Fruit fly (Drosophila melanogaster): ENCODE results near the gene CG4053.

Gene CG4053

dm6 chr3R:17118917-17119378 is 13.1 kb downstream of the CG4053 start (continued):
- TF ChIP-seq chn (GFP tag; optimal IDR thresholded peaks at IDR 0.05) (no peak), YL-1 (GFP tag; optimal IDR thresholded peaks at IDR 0.05) (no peak), CG14441 (GFP tag; IDR thresholded peaks at IDR 0.05) (peak; percentile 23; the same call in 1 of the 2 replicates)

dm6 chr3R:17117607-17118327 is 14.2 kb downstream of the CG4053 start:
- peak; percentile 42 for TF ChIP-seq gsb-n (tag; optimal IDR thresholded peaks at IDR 0.05)
- no peak for TF ChIP-seq ham (GFP tag; IDR thresholded peaks at IDR 0.05)
- TF ChIP-seq grau (tag; optimal IDR thresholded peaks at IDR 0.05): peak; percentile 29
- TF ChIP-seq fd102C (GFP tag; optimal IDR thresholded peaks at IDR 0.05): no peak
- TF ChIP-seq CG31224 (GFP tag; IDR thresholded peaks at IDR 0.05): no peak
- peak; percentile 25 for TF ChIP-seq nom (GFP tag; optimal IDR thresholded peaks at IDR 0.05)
- TF ChIP-seq Sox100B (GFP tag; optimal IDR thresholded peaks at IDR 0.05): peak; percentile 12
- no peak for TF ChIP-seq CG6175 (GFP tag; IDR thresholded peaks at IDR 0.05)
- TF ChIP-seq CG13123 (GFP tag; optimal IDR thresholded peaks at IDR 0.05): no peak
- TF ChIP-seq CG15696 (tag; optimal IDR thresholded peaks at IDR 0.05): no peak
- TF ChIP-seq CG8359 (GFP tag; optimal IDR thresholded peaks at IDR 0.05; ENCODE audit: borderline replicate concordance): peak; percentile 11
- TF ChIP-seq CG6654 (GFP tag; optimal IDR thresholded peaks at IDR 0.05): no peak
- no peak for TF ChIP-seq Xbp1 (GFP tag; optimal IDR thresholded peaks at IDR 0.05)
- no peak for TF ChIP-seq Bdp1 (GFP tag; optimal IDR thresholded peaks at IDR 0.05)
- no peak for TF ChIP-seq cato (GFP tag; optimal IDR thresholded peaks at IDR 0.05; ENCODE audit: borderline replicate concordance)
- no peak for TF ChIP-seq CG14667 (GFP tag; IDR thresholded peaks at IDR 0.05)
- TF ChIP-seq abd-A (tag; optimal IDR thresholded peaks at IDR 0.05): no peak
- TF ChIP-seq Fer1 (GFP tag; optimal IDR thresholded peaks at IDR 0.05): no peak
- 0 out of 3 replicates have a peak, but pooled peaks have one; percentile 61 for TF ChIP-seq CG6791 (GFP tag; IDR thresholded peaks at IDR 0.05; ENCODE audit: partially characterized antibody)
- TF ChIP-seq Bteb2 (GFP tag; optimal IDR thresholded peaks at IDR 0.05): no peak
- no peak for TF ChIP-seq CG13894 (tag; optimal IDR thresholded peaks at IDR 0.05)
- no peak for TF ChIP-seq Gsc (GFP tag; IDR thresholded peaks at IDR 0.05)
- TF ChIP-seq croc (GFP tag; conservative IDR thresholded peaks at IDR 0.05): no peak
- no peak for TF ChIP-seq D19B (GFP tag; optimal IDR thresholded peaks at IDR 0.05)
- TF ChIP-seq CG10959 (GFP tag; IDR thresholded peaks at IDR 0.05): no peak
- TF ChIP-seq CG32772 (GFP tag; IDR thresholded peaks at IDR 0.05): no peak
- TF ChIP-seq Asciz (GFP tag; optimal IDR thresholded peaks at IDR 0.05): no peak
- no peak for TF ChIP-seq ac (GFP tag; optimal IDR thresholded peaks at IDR 0.05)
- no peak for TF ChIP-seq CG8281 (tag; optimal IDR thresholded peaks at IDR 0.05)
- no peak for TF ChIP-seq CG8765 (GFP tag; IDR thresholded peaks at IDR 0.05)
- TF ChIP-seq run (tag; optimal IDR thresholded peaks at IDR 0.05): no peak
- no peak for TF ChIP-seq Tbp (GFP tag; optimal IDR thresholded peaks at IDR 0.05)
- TF ChIP-seq Mrtf (GFP tag; IDR thresholded peaks at IDR 0.05): no peak
- TF ChIP-seq z (GFP tag; IDR thresholded peaks at IDR 0.05): no peak
- TF ChIP-seq sr (GFP tag; IDR thresholded peaks at IDR 0.05): no peak
- TF ChIP-seq HLHmδ (GFP tag; optimal IDR thresholded peaks at IDR 0.05): no peak
- TF ChIP-seq disco-r (GFP tag; optimal IDR thresholded peaks at IDR 0.05): no peak
- TF ChIP-seq Nf-YC (tag; optimal IDR thresholded peaks at IDR 0.05): no peak
- peak; percentile 27 for TF ChIP-seq CG2202 (tag; optimal IDR thresholded peaks at IDR 0.05)
- TF ChIP-seq CG16813 (GFP tag; IDR thresholded peaks at IDR 0.05; ENCODE audit: partially characterized antibody): no peak
- TF ChIP-seq HLH4C (GFP tag; IDR thresholded peaks at IDR 0.05; ENCODE audit: partially characterized antibody): no peak
- no peak for TF ChIP-seq CG5180 (GFP tag; optimal IDR thresholded peaks at IDR 0.05)
- peak; percentile 75 for TF ChIP-seq CG18262 (tag; optimal IDR thresholded peaks at IDR 0.05)
- no peak for TF ChIP-seq yki (optimal IDR thresholded peaks at IDR 0.05)
- TF ChIP-seq Opbp (GFP tag; IDR thresholded peaks at IDR 0.05; ENCODE audit: partially characterized antibody): no peak

Data from whole organism, embryonic.